Fruit fly (Drosophila melanogaster): ENCODE data around the gene CG1468.
A peak's percentile ranks its signal among the peaks of the same experiment; 100 is the strongest.

The CG1468 gene

DNA sequence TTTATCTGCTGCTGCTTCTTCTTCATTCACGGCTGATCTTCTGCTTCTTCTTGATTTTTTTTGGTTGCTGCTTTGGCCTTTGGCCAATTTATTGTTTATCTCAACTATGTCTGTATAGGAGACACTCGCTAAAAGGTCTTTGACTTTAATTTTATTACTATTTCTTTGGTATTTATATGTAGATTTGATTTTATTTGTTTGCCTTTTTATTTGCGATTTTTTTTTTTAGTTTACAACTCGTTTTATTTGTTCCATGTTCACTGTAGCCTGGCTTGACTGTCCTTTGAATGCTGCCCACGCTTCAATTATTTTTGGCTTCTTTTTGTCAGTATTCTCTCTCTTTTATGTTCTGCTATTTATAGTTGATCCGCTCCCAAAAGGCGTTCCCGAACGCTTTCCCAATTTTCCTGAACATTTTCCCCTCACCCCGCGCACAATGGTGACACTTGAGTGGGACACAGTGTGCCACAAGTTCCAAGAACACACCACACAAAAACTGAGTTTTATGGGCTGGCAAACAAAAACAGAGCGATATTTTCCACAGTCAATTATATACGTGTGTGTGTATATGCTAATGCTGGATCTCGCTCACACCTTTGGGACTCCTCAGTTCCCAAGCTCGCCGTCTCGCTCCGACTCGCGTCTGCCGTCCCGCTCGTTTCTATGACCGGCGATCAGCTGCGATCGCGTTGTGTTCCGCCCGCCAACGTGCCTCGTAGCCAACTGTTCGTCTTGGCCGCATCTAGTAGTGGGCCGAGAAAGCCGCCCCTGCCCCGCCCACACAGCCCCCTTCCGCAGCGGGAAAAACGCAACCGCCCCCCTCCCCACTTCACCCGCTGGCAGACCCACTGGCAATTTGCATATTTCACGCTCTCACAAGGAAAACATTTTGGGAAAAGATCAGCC lies 2.0 kb upstream of the CG1468 start, which contains the start of gene CG15247 (continued):
- TF ChIP-seq trem (tag; optimal IDR thresholded peaks at IDR 0.05), result peak; percentile 3
- TF ChIP-seq CG16779 (GFP tag; IDR thresholded peaks at IDR 0.05), result no peak
- peak; percentile 82 for TF ChIP-seq CG2120 (GFP tag; optimal IDR thresholded peaks at IDR 0.05)
- TF ChIP-seq ash1 (GFP tag; optimal IDR thresholded peaks at IDR 0.05), result no peak
- peak; percentile 56 for TF ChIP-seq Bteb2 (GFP tag; optimal IDR thresholded peaks at IDR 0.05)
- no peak for TF ChIP-seq CG8478 (optimal IDR thresholded peaks at IDR 0.05)
- no peak for TF ChIP-seq CG15479 (GFP tag; optimal IDR thresholded peaks at IDR 0.05)
- no peak for TF ChIP-seq CG7963 (GFP tag; IDR thresholded peaks at IDR 0.05; ENCODE audit: partially characterized antibody)
- peak; percentile 76 for TF ChIP-seq CG7372 (GFP tag; IDR thresholded peaks at IDR 0.05)
- peak; percentile 54 for TF ChIP-seq CG1792 (GFP tag; optimal IDR thresholded peaks at IDR 0.05)
- peak; percentile 63 for TF ChIP-seq dmrt11E (tag; optimal IDR thresholded peaks at IDR 0.05)
- no peak for TF ChIP-seq CG34224 (GFP tag; IDR thresholded peaks at IDR 0.05; ENCODE audit: partially characterized antibody)
- peak; percentile 67 for TF ChIP-seq CG12155 (GFP tag; optimal IDR thresholded peaks at IDR 0.05)
- TF ChIP-seq Neu2 (GFP tag; optimal IDR thresholded peaks at IDR 0.05; ENCODE audit: borderline replicate concordance), result no peak
- peak; percentile 87 for TF ChIP-seq Ptx1 (GFP tag; IDR thresholded peaks at IDR 0.05)
- no peak for TF ChIP-seq CG42726 (GFP tag; IDR thresholded peaks at IDR 0.05; ENCODE audit: partially characterized antibody)
- no peak for TF ChIP-seq CG6791 (GFP tag; IDR thresholded peaks at IDR 0.05; ENCODE audit: partially characterized antibody)
- TF ChIP-seq fd102C (GFP tag; optimal IDR thresholded peaks at IDR 0.05), result no peak
- TF ChIP-seq CG43689 (GFP tag; IDR thresholded peaks at IDR 0.05), result peak; percentile 47; the same call in 1 of the 2 replicates
- TF ChIP-seq CG7745 (tag; optimal IDR thresholded peaks at IDR 0.05), result no peak
- no peak for TF ChIP-seq Jarid2 (GFP tag; optimal IDR thresholded peaks at IDR 0.05)
- peak; percentile 83 for TF ChIP-seq zfh1 (GFP tag; IDR thresholded peaks at IDR 0.05)
- TF ChIP-seq CG11560 (tag; IDR thresholded peaks at IDR 0.05), result peak; percentile 65; the same call in 2 of the 3 replicates
- peak; percentile 62 for TF ChIP-seq Antp (GFP tag; optimal IDR thresholded peaks at IDR 0.05)
- TF ChIP-seq jumu (GFP tag; optimal IDR thresholded peaks at IDR 0.05), result peak; percentile 75
- peak; percentile 83 for TF ChIP-seq Xrp1 (GFP tag; IDR thresholded peaks at IDR 0.05)
- TF ChIP-seq gfzf (GFP tag; optimal IDR thresholded peaks at IDR 0.05), result no peak
- TF ChIP-seq vnd (GFP tag; IDR thresholded peaks at IDR 0.05; ENCODE audit: partially characterized antibody), result no peak
- TF ChIP-seq tll (GFP tag; optimal IDR thresholded peaks at IDR 0.05), result no peak
- 0 out of 2 replicates have a peak, but pooled peaks have one; percentile 12 for TF ChIP-seq tna (GFP tag; IDR thresholded peaks at IDR 0.05; ENCODE audit: partially characterized antibody)
- peak; percentile 70 for TF ChIP-seq lab (GFP tag; optimal IDR thresholded peaks at IDR 0.05)
- peak; percentile 22 for TF ChIP-seq kah (GFP tag; optimal IDR thresholded peaks at IDR 0.05)
- TF ChIP-seq br (optimal IDR thresholded peaks at IDR 0.05), result no peak
- TF ChIP-seq CG15269 (tag; optimal IDR thresholded peaks at IDR 0.05), result peak; percentile 82
- no peak for TF ChIP-seq ftz-f1 (GFP tag; optimal IDR thresholded peaks at IDR 0.05)
- TF ChIP-seq danr (GFP tag; IDR thresholded peaks at IDR 0.05), result peak; percentile 54; the same call in 1 of the 2 replicates
- TF ChIP-seq Hmx (GFP tag; optimal IDR thresholded peaks at IDR 0.05), result peak; percentile 51
- peak; percentile 83 for TF ChIP-seq Ada2b (GFP tag; IDR thresholded peaks at IDR 0.05)
- no peak for TF ChIP-seq pros (GFP tag; optimal IDR thresholded peaks at IDR 0.05)
- peak; percentile 73 for TF ChIP-seq onecut (GFP tag; IDR thresholded peaks at IDR 0.05)
- TF ChIP-seq bowl (GFP tag; IDR thresholded peaks at IDR 0.05), result peak; percentile 43; the same call in 1 of the 2 replicates
- TF ChIP-seq Opbp (GFP tag; IDR thresholded peaks at IDR 0.05; ENCODE audit: partially characterized antibody), result no peak
- no peak for TF ChIP-seq Tbp (GFP tag; optimal IDR thresholded peaks at IDR 0.05)
- peak; percentile 34 for TF ChIP-seq CG10543 (GFP tag; optimal IDR thresholded peaks at IDR 0.05)
- TF ChIP-seq kni (GFP tag; optimal IDR thresholded peaks at IDR 0.05), result no peak
- peak; percentile 52 for TF ChIP-seq CG12104 (GFP tag; optimal IDR thresholded peaks at IDR 0.05)
- peak; percentile 25; the same call in 1 of the 2 replicates for TF ChIP-seq CG4360 (GFP tag; IDR thresholded peaks at IDR 0.05)
- no peak for TF ChIP-seq CG2199 (GFP tag; IDR thresholded peaks at IDR 0.05)
